Comparison of ENCODE assay signal across 2 worm cellular contexts in the genomic region with DNA sequence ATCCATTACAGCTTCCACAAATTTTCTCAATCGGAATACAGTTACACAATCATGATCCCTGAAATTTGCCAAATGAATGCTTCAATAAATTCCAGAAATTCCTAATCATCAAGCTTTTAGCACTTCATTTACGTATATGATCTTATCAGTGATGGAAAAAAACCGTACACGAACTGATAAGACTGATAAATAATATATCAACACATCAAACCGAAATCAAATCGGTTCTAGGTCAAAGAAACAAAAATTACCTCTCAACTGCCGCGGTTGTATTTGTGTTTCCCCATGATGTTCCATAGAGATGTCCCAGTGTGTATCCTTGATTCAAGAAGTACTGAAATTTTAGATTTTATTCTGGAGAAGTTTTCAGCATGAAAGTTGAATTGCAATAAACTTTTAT.
TF ChIP-seq lines count a peak whose summit lies in the region.

No protein-coding gene starts in this region.

TF ChIP-seq in whole organism, L1 larva, 84 proteins besides CTCF, POLR2A, EP300 and RAD21 (continued from another document):
- TF ChIP-seq egl-27 (tag; optimal IDR thresholded peaks at IDR 0.05; lab: Kevin White, UChicago), result no peak
- no peak for TF ChIP-seq swsn-7 (tag; optimal IDR thresholded peaks at IDR 0.05; lab: Kevin White, UChicago)
- TF ChIP-seq lin-14 (GFP tag; optimal IDR thresholded peaks at IDR 0.05; lab: Kevin White, UChicago), result peak; percentile 10
- TF ChIP-seq hlh-4 (tag; optimal IDR thresholded peaks at IDR 0.05; lab: Kevin White, UChicago), result no peak
- no peak for TF ChIP-seq vab-15 (tag; optimal IDR thresholded peaks at IDR 0.05; lab: Kevin White, UChicago)
- TF ChIP-seq pqm-1 (tag; optimal IDR thresholded peaks at IDR 0.05; lab: Kevin White, UChicago), result peak; percentile 84
- no peak for TF ChIP-seq C04F5.9 (tag; optimal IDR thresholded peaks at IDR 0.05; lab: Kevin White, UChicago)
- TF ChIP-seq ceh-8 (GFP tag; optimal IDR thresholded peaks at IDR 0.05; lab: Kevin White, UChicago), result no peak
- TF ChIP-seq tlp-1 (tag; optimal IDR thresholded peaks at IDR 0.05; lab: Kevin White, UChicago), result peak; percentile 70
- no peak for TF ChIP-seq dsc-1 (tag; optimal IDR thresholded peaks at IDR 0.05; lab: Kevin White, UChicago)
- no peak for TF ChIP-seq mef-2 (tag; optimal IDR thresholded peaks at IDR 0.05; lab: Kevin White, UChicago)
- no peak for TF ChIP-seq lin-15B (tag; optimal IDR thresholded peaks at IDR 0.05; lab: Kevin White, UChicago)
- peak; percentile 82 for TF ChIP-seq elt-2 (tag; optimal IDR thresholded peaks at IDR 0.05; lab: Kevin White, UChicago)
- no peak for TF ChIP-seq xbp-1 (tag; optimal IDR thresholded peaks at IDR 0.05; lab: Kevin White, UChicago)
- no peak for TF ChIP-seq lin-39 (tag; optimal IDR thresholded peaks at IDR 0.05; lab: Kevin White, UChicago)
- TF ChIP-seq ceh-63 (GFP tag; optimal IDR thresholded peaks at IDR 0.05; lab: Kevin White, UChicago), result no peak

TF ChIP-seq in whole organism, L4 larva, 104 proteins besides CTCF, POLR2A, EP300 and RAD21 (continued from another document):
- TF ChIP-seq zag-1 (tag; optimal IDR thresholded peaks at IDR 0.05; lab: Kevin White, UChicago), result no peak
- no peak for TF ChIP-seq lir-3 (tag; optimal IDR thresholded peaks at IDR 0.05; lab: Kevin White, UChicago)
- no peak for TF ChIP-seq nhr-77 (tag; optimal IDR thresholded peaks at IDR 0.05; lab: Kevin White, UChicago)
- TF ChIP-seq unc-62 (GFP tag; optimal IDR thresholded peaks at IDR 0.05 in 1 of 2; lab: Kevin White, UChicago), result peak in 1 of 2 experiments; percentile 15
- no peak for TF ChIP-seq unc-62 (tag; optimal IDR thresholded peaks at IDR 0.05; lab: Kevin White, UChicago)
- peak; percentile 15 for TF ChIP-seq dve-1 (tag; optimal IDR thresholded peaks at IDR 0.05; lab: Kevin White, UChicago; ENCODE audit: insufficient read depth)
- no peak for TF ChIP-seq arid-1 (GFP tag; conservative IDR thresholded peaks at IDR 0.05; lab: Robert Waterston, UW)
- peak; percentile 73 for TF ChIP-seq nhr-28 (tag; optimal IDR thresholded peaks at IDR 0.05; lab: Kevin White, UChicago)
- no peak for TF ChIP-seq F26F4.8 (GFP tag; conservative IDR thresholded peaks at IDR 0.05; lab: Robert Waterston, UW)
- no peak for TF ChIP-seq gei-8 (GFP tag; optimal IDR thresholded peaks at IDR 0.05; lab: Kevin White, UChicago)
- TF ChIP-seq Y48G9A.11 (GFP tag; IDR thresholded peaks at IDR 0.05; lab: Robert Waterston, UW), result no peak
- no peak for TF ChIP-seq ceh-32 (tag; optimal IDR thresholded peaks at IDR 0.05; lab: Kevin White, UChicago; ENCODE audit: poor library complexity)
- TF ChIP-seq R02D3.7 (tag; optimal IDR thresholded peaks at IDR 0.05; lab: Kevin White, UChicago), result no peak
- TF ChIP-seq hlh-30 (tag; optimal IDR thresholded peaks at IDR 0.05; lab: Kevin White, UChicago; ENCODE audit: insufficient read depth), result no peak
- TF ChIP-seq aha-1 (tag; lab: Kevin White, UChicago), result peak; percentile 91
- no peak for TF ChIP-seq mdt-29 (GFP tag; IDR thresholded peaks at IDR 0.05; lab: Robert Waterston, UW)
- no peak for TF ChIP-seq ceh-20 (GFP tag; IDR thresholded peaks at IDR 0.05; lab: Robert Waterston, UW)
